Fruit fly (Drosophila melanogaster): ENCODE data around the gene Sfp84E.

DNA sequence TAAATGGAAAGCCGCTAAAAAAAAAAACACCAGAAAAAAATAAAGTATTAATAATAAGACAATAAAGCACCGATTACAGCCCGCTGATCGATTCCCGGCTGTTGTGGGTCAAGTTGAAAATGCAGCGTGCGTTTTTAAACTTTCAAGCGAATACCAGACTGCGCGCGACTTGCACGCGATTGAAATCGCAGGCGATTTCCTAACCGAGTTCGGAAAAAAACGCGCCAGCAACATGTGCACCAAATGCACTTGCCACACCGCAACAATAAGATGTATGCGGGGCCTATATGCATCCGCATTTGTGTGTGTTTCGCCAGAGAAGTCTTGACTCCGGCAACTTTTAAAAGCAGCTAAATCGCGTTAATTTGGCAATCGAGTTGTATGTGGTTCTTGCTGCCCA lies 11.3 kb upstream of the Sfp84E start:
- TF ChIP-seq Antp (GFP tag; optimal IDR thresholded peaks at IDR 0.05) (no peak), pnt (GFP tag; optimal IDR thresholded peaks at IDR 0.05) (no peak), B-H1 (GFP tag; IDR thresholded peaks at IDR 0.05) (no peak), bcd (GFP tag; optimal IDR thresholded peaks at IDR 0.05) (no peak), Hey (tag; optimal IDR thresholded peaks at IDR 0.05) (no peak), CG7928 (GFP tag; optimal IDR thresholded peaks at IDR 0.05) (no peak), CG11696 (GFP tag; IDR thresholded peaks at IDR 0.05) (no peak), klu (GFP tag; IDR thresholded peaks at IDR 0.05) (no peak), Oli (tag; optimal IDR thresholded peaks at IDR 0.05) (no peak), YL-1 (GFP tag; optimal IDR thresholded peaks at IDR 0.05) (no peak), scrt (GFP tag; optimal IDR thresholded peaks at IDR 0.05) (no peak)
